Worm (Caenorhabditis elegans): Measurements from ENCODE around the gene F27E5.3.

The F27E5.3 gene

DNA sequence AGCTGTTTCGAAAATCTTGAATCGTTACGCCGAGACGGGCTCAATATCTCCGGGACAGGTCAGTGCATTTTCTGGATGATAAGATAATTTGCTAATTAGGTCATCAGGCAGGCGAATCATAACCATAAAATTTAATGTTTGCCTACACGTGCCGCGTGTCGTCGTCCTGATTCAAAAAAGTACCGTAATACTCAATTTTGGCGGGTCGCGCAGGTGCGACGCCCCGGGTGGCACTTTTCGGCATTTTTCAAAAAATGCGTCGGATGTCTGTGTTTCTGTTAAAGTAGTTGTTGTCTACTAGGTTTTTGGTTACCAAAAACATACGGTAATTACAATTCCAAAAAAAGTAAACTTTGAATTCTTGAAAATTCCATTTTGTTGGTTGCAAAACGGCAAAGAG, 3.5 kb upstream of the F27E5.3 start:
- TF ChIP-seq unc-42 (tag; optimal IDR thresholded peaks at IDR 0.05) (no peak), hlh-6 (tag; optimal IDR thresholded peaks at IDR 0.05) (no peak), pha-2 (tag; optimal IDR thresholded peaks at IDR 0.05) (no peak), C08G9.2 (tag; optimal IDR thresholded peaks at IDR 0.05) (no peak), ceh-6 (GFP tag; optimal IDR thresholded peaks at IDR 0.05) (no peak), pha-4 (tag; optimal IDR thresholded peaks at IDR 0.05) (no peak), ceh-48 (tag; optimal IDR thresholded peaks at IDR 0.05) (no peak)

DNA sequence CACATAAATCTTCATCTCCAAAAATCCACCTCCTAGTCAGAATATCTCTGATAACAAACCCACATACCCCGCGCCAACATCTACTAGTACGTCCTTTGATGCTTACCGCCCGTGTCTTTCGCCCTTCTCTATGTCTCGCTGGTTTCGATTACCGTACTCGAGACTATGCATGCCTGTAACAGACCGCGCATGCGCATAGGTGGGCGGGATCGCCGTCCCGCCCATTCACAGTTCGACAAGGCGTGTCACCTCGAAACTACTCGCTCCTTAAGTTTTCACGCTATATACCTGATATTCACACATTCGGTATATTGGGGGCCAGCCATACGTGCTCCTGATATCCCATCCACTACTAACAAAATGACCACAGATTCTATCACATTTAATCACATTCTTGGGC, 2.5 kb upstream of the F27E5.3 start, which contains the start of gene pax-3:
Gene pax-3, plus strand, starts transcription at position 83 of the 400 bp plus-strand sequence.
- peak; percentile 69 for TF ChIP-seq nfya-1 (tag; optimal IDR thresholded peaks at IDR 0.05)
- TF ChIP-seq ceh-31 (tag; optimal IDR thresholded peaks at IDR 0.05) = no peak

DNA sequence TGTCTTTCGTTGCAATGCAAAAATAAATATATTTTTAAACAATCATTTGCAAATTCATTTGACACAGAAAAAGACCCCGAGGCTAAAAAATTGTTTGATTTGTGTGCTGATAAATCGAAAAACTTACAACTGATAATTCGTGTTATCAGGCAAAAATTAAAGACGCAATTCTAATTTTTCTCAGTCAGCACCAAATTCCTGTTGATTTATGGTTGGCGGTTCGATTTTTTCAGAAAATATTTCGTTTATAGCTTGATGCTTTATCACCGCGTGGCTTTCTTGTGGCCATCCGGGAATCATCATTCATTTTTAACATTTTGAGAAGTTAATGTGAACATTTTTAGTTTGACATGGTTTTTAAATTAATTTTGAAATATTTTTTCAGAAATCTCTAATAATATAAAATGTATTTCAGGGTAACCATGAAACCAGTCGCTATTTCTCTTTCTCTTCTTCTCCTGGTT, 4.8 kb downstream of the F27E5.3 start, which contains the start of gene asah-2:
Gene asah-2, plus strand, starts transcription at position 414 of the 464 bp plus-strand sequence.
- TF ChIP-seq pqm-1 (tag; optimal IDR thresholded peaks at IDR 0.05) = no peak
- no peak for TF ChIP-seq madf-2 (tag; optimal IDR thresholded peaks at IDR 0.05)
- TF ChIP-seq pax-1 (tag; optimal IDR thresholded peaks at IDR 0.05) = no peak
- TF ChIP-seq zip-5 (tag; optimal IDR thresholded peaks at IDR 0.05) = no peak
- no peak for TF ChIP-seq syd-9 (tag; optimal IDR thresholded peaks at IDR 0.05)
- no peak for TF ChIP-seq hlh-13 (GFP tag; optimal IDR thresholded peaks at IDR 0.05)
- TF ChIP-seq ahr-1 (tag; optimal IDR thresholded peaks at IDR 0.05) = no peak
- TF ChIP-seq rnt-1 (tag; optimal IDR thresholded peaks at IDR 0.05) = no peak
- no peak for TF ChIP-seq pros-1 (tag; optimal IDR thresholded peaks at IDR 0.05)
- TF ChIP-seq mec-3 (tag; optimal IDR thresholded peaks at IDR 0.05; ENCODE audit: borderline replicate concordance) = no peak
- TF ChIP-seq ceh-18 (tag; optimal IDR thresholded peaks at IDR 0.05) = no peak
- TF ChIP-seq pha-4 (tag; optimal IDR thresholded peaks at IDR 0.05) = no peak
- no peak for TF ChIP-seq npax-4 (tag; optimal IDR thresholded peaks at IDR 0.05)
- no peak for TF ChIP-seq tbx-2 (tag; optimal IDR thresholded peaks at IDR 0.05)
- TF ChIP-seq elt-4 (tag; optimal IDR thresholded peaks at IDR 0.05) = no peak
- no peak for TF ChIP-seq che-1 (tag; optimal IDR thresholded peaks at IDR 0.05)
- no peak for TF ChIP-seq nfya-1 (tag; optimal IDR thresholded peaks at IDR 0.05)
- no peak for TF ChIP-seq pat-9 (tag; optimal IDR thresholded peaks at IDR 0.05)
- no peak for TF ChIP-seq ttx-3 (tag; optimal IDR thresholded peaks at IDR 0.05)

DNA sequence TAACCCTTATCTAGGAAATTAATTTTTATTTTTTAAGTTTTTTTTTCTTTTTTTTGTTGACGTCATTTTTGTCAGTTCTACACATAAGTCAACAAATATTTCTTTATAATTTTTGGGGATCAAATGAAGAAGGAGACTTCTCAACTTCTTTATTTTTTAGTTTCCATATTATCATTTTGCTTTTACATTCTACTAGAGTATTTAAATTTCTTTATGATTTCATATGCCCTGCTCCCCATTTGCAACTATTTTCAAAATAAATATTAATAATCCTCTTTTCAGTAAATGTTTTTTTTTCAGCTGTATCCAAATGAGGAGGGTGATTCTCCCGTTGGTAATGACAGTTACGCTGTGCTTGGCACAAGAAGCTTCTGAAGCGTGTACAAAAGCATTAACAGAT, 6.6 kb downstream of the F27E5.3 start, which contains the start of gene phg-1:
Gene phg-1, plus strand, starts transcription at position 301 of the 400 bp plus-strand sequence.
- TF ChIP-seq ets-4 (tag; optimal IDR thresholded peaks at IDR 0.05) (no peak), tbx-2 (tag; optimal IDR thresholded peaks at IDR 0.05) (no peak), ceh-22 (tag; optimal IDR thresholded peaks at IDR 0.05) (no peak), C38D4.7 (GFP tag; optimal IDR thresholded peaks at IDR 0.05) (no peak), ceh-9 (tag; optimal IDR thresholded peaks at IDR 0.05) (no peak), ceh-24 (tag; optimal IDR thresholded peaks at IDR 0.05) (no peak), rnt-1 (tag; optimal IDR thresholded peaks at IDR 0.05) (no peak), ceh-48 (tag; optimal IDR thresholded peaks at IDR 0.05) (no peak), nhr-232 (tag; optimal IDR thresholded peaks at IDR 0.05) (no peak), ceh-31 (tag; optimal IDR thresholded peaks at IDR 0.05) (no peak), ztf-16 (tag; optimal IDR thresholded peaks at IDR 0.05) (no peak), hlh-6 (tag; optimal IDR thresholded peaks at IDR 0.05) (no peak), hlh-30 (tag; optimal IDR thresholded peaks at IDR 0.05; ENCODE audit: insufficient read depth) (no peak), eyg-1 (tag; optimal IDR thresholded peaks at IDR 0.05) (no peak), nhr-11 (tag; optimal IDR thresholded peaks at IDR 0.05) (no peak), gmeb-2 (tag; optimal IDR thresholded peaks at IDR 0.05) (no peak), syd-9 (tag; optimal IDR thresholded peaks at IDR 0.05) (no peak), elt-2 (tag; optimal IDR thresholded peaks at IDR 0.05) (no peak), ceh-34 (tag; optimal IDR thresholded peaks at IDR 0.05) (no peak)
